Fruit fly (Drosophila melanogaster) whole organism, embryonic: ENCODE results near the gene retinin.

Experiments
- Adf1 ChIP-seq: fragments of 200-800 bp; sonication (Bioruptor generic); IDR thresholded peaks from 2 replicates; pipeline ENCODE4 v1.3.6; 2022; ENCODE audit warnings: missing biosample characterization, missing genetic modification characterization
- CG10366 ChIP-seq: fragments of 200-800 bp; sonication (Bioruptor generic); IDR thresholded peaks from 2 replicates; pipeline ENCODE4 v1.3.6; 2022; ENCODE audit warnings: missing biosample characterization, missing genetic modification characterization
- CG10543 ChIP-seq: fragments of 200-800 bp; sonication (Bioruptor generic); optimal IDR thresholded peaks from 3 replicates; lab custom pipeline; 2017; ENCODE audit warnings: missing biosample characterization, mild to moderate bottlenecking, missing genetic modification characterization, moderate library complexity
- CG12155 ChIP-seq: fragments of 200-800 bp; sonication (Bioruptor generic); optimal IDR thresholded peaks from 3 replicates; lab custom pipeline; 2016; ENCODE audit warnings: missing biosample characterization, missing genetic modification characterization
- CG12236 ChIP-seq: fragments of 200-800 bp; sonication (Bioruptor generic); optimal IDR thresholded peaks from 2 replicates; lab custom pipeline; 2016; ENCODE audit warnings: missing biosample characterization, missing genetic modification characterization
- CG1233 ChIP-seq: fragments of 200-800 bp; sonication (Bioruptor generic); optimal IDR thresholded peaks from 4 replicates; lab custom pipeline; 2018; ENCODE audit warnings: missing biosample characterization, mild to moderate bottlenecking, missing genetic modification characterization
- CG12659 ChIP-seq: fragments of 200-800 bp; sonication (Bioruptor generic); optimal IDR thresholded peaks from 3 replicates; lab custom pipeline; 2017; ENCODE audit warnings: mild to moderate bottlenecking, missing biosample characterization, missing genetic modification reagents, missing genetic modification characterization
- CG14667 ChIP-seq: fragments of 200-800 bp; sonication (Bioruptor generic); IDR thresholded peaks from 2 replicates; pipeline ENCODE4 v1.3.6; 2022; ENCODE audit warnings: missing biosample characterization, missing genetic modification characterization
- CG14710 ChIP-seq: fragments of 200-800 bp; sonication (Bioruptor generic); optimal IDR thresholded peaks from 3 replicates; lab custom pipeline; 2019; ENCODE audit warnings: missing biosample characterization, mild to moderate bottlenecking, missing genetic modification characterization, moderate library complexity
- CG16779 ChIP-seq: fragments of 200-800 bp; sonication (Bioruptor generic); IDR thresholded peaks from 2 replicates; pipeline ENCODE4 v1.3.6; 2022; ENCODE audit warnings: missing biosample characterization, missing genetic modification characterization
- CG17829 ChIP-seq: fragments of 200-800 bp; optimal IDR thresholded peaks from 2 replicates; lab custom pipeline; 2019; ENCODE audit warnings: missing biosample characterization, mild to moderate bottlenecking, missing genetic modification characterization, moderate library complexity
- CG18599 ChIP-seq: fragments of 200-800 bp; sonication (Bioruptor generic); optimal IDR thresholded peaks from 3 replicates; lab custom pipeline; 2017; ENCODE audit warnings: missing biosample characterization, missing genetic modification characterization, mild to moderate bottlenecking, moderate library complexity, missing genetic modification reagents
- CG3163 ChIP-seq: fragments of 200-800 bp; sonication (Bioruptor generic); optimal IDR thresholded peaks from 3 replicates; lab custom pipeline; 2016; ENCODE audit warnings: missing biosample characterization, missing genetic modification characterization
- CG3281 ChIP-seq: fragments of 200-800 bp; sonication (Bioruptor generic); optimal IDR thresholded peaks from 3 replicates; lab custom pipeline; 2017; ENCODE audit warnings: missing biosample characterization, mild to moderate bottlenecking, missing genetic modification characterization
- CG33213 ChIP-seq: fragments of 200-800 bp; sonication (Bioruptor generic); optimal IDR thresholded peaks from 3 replicates; lab custom pipeline; 2016; ENCODE audit warnings: missing biosample characterization, missing genetic modification characterization
- Deaf1 ChIP-seq: fragments of 200-800 bp; optimal IDR thresholded peaks from 3 replicates; lab custom pipeline; 2019; ENCODE audit warnings: missing biosample characterization, mild to moderate bottlenecking, missing genetic modification characterization, moderate library complexity
- Dp ChIP-seq: fragments of 200-800 bp; sonication (Bioruptor generic); optimal IDR thresholded peaks from 2 replicates; lab custom pipeline; 2018; ENCODE audit warnings: missing biosample characterization, mild to moderate bottlenecking, missing genetic modification characterization, moderate library complexity
- Dref ChIP-seq: fragments of 200-800 bp; sonication (Bioruptor generic); IDR thresholded peaks from 2 replicates; pipeline ENCODE4 v1.3.6; 2022; ENCODE audit warnings: missing biosample characterization, missing genetic modification characterization
- ERR ChIP-seq: fragments of 200-800 bp; sonication (Bioruptor generic); optimal IDR thresholded peaks from 2 replicates; lab custom pipeline; 2016; ENCODE audit warnings: missing biosample characterization, missing genetic modification characterization
- Fer1 ChIP-seq: fragments of 200-800 bp; sonication (Bioruptor generic); optimal IDR thresholded peaks from 2 replicates; lab custom pipeline; 2017; ENCODE audit warnings: missing biosample characterization, mild to moderate bottlenecking, missing genetic modification characterization
- HLHmδ ChIP-seq: fragments of 200-800 bp; sonication (Bioruptor generic); optimal IDR thresholded peaks from 2 replicates; lab custom pipeline; 2018; ENCODE audit warnings: missing biosample characterization, mild to moderate bottlenecking, missing genetic modification characterization, moderate library complexity
- Hmr ChIP-seq: fragments of 200-800 bp; sonication (Bioruptor generic); optimal IDR thresholded peaks from 3 replicates; lab custom pipeline; 2017; ENCODE audit warnings: mild to moderate bottlenecking, missing biosample characterization, missing genetic modification reagents, missing genetic modification characterization
- Hmx ChIP-seq: fragments of 200-800 bp; sonication (Bioruptor generic); optimal IDR thresholded peaks from 2 replicates; lab custom pipeline; 2016; ENCODE audit warnings: missing biosample characterization, missing genetic modification characterization
- Hr78 ChIP-seq, 2 experiments: fragments of 200-800 bp in 1 of 2; fragments of >200 bp in 1 of 2; sonication (Bioruptor generic) in 1 of 2; optimal IDR thresholded peaks; 2 replicates each; lab custom pipeline; 2017 to 2019; ENCODE audit warnings: missing biosample characterization in 2 of 2, missing genetic modification characterization in 2 of 2, mild to moderate bottlenecking in 1 of 2, moderate library complexity in 1 of 2
- Nf-YA ChIP-seq: fragments of 200-800 bp; sonication (Bioruptor generic); IDR thresholded peaks from 2 replicates; pipeline ENCODE4 v1.3.6; 2022; ENCODE audit warnings: missing biosample characterization, missing genetic modification characterization
- Rfx ChIP-seq: fragments of 200-800 bp; sonication (Bioruptor generic); IDR thresholded peaks from 2 replicates; pipeline ENCODE4 v1.3.6; 2022; ENCODE audit warnings: missing biosample characterization, missing genetic modification characterization
- Sin3A ChIP-seq: fragments of >200 bp; optimal IDR thresholded peaks from 2 replicates; lab custom pipeline; 2018
- Sry-δ ChIP-seq: fragments of 200-800 bp; sonication (Bioruptor generic); optimal IDR thresholded peaks from 2 replicates; lab custom pipeline; 2016; ENCODE audit warnings: missing biosample characterization, missing genetic modification characterization
- amos ChIP-seq: fragments of 200-800 bp; sonication (Bioruptor generic); IDR thresholded peaks from 2 replicates; pipeline ENCODE4 v1.3.6; 2022; ENCODE audit warnings: missing biosample characterization, missing genetic modification characterization; ENCODE audit not compliant: partially characterized antibody
- bbx ChIP-seq: fragments of 200-800 bp; sonication (Bioruptor generic); IDR thresholded peaks from 2 replicates; pipeline ENCODE4 v1.3.6; 2022; ENCODE audit warnings: missing biosample characterization, missing genetic modification characterization; ENCODE audit not compliant: partially characterized antibody
- btn ChIP-seq: fragments of 200-800 bp; sonication (Bioruptor generic); optimal IDR thresholded peaks from 2 replicates; lab custom pipeline; 2016; ENCODE audit warnings: missing biosample characterization, missing genetic modification characterization
- dpn ChIP-seq, 2 experiments: fragments of 200-800 bp; sonication (Bioruptor generic); optimal IDR thresholded peaks; 3 replicates each; lab custom pipeline; 2016; ENCODE audit warnings: missing biosample characterization in 2 of 2, missing genetic modification characterization in 2 of 2
- emc ChIP-seq: fragments of 200-800 bp; sonication (Bioruptor generic); optimal IDR thresholded peaks from 2 replicates; lab custom pipeline; 2016; ENCODE audit warnings: missing biosample characterization, missing genetic modification characterization
- exex ChIP-seq: fragments of 200-800 bp; sonication (Bioruptor generic); optimal IDR thresholded peaks from 4 replicates; lab custom pipeline; 2018; ENCODE audit warnings: missing biosample characterization, mild to moderate bottlenecking, missing genetic modification characterization, moderate library complexity
- gem ChIP-seq: fragments of 200-800 bp; sonication (Bioruptor generic); optimal IDR thresholded peaks from 2 replicates; lab custom pipeline; 2019; ENCODE audit warnings: missing biosample characterization, mild to moderate bottlenecking, missing genetic modification characterization, moderate library complexity
- insv ChIP-seq, 2 experiments: fragments of 200-800 bp; sonication (Bioruptor generic); optimal IDR thresholded peaks; 3 replicates each; lab custom pipeline; 2016 to 2018; ENCODE audit warnings: missing biosample characterization in 2 of 2, missing genetic modification characterization in 2 of 2
- inv ChIP-seq: fragments of 200-800 bp; sonication (Bioruptor generic); IDR thresholded peaks from 2 replicates; pipeline ENCODE4 v1.3.6; 2022; ENCODE audit warnings: missing biosample characterization, missing genetic modification characterization; ENCODE audit not compliant: partially characterized antibody
- nmo ChIP-seq: fragments of 200-800 bp; sonication (Bioruptor generic); optimal IDR thresholded peaks from 2 replicates; lab custom pipeline; 2018; ENCODE audit warnings: missing biosample characterization, mild to moderate bottlenecking, missing genetic modification characterization, moderate library complexity
- onecut ChIP-seq: fragments of 200-800 bp; sonication (Bioruptor generic); IDR thresholded peaks from 2 replicates; pipeline ENCODE4 v1.3.6; 2022; ENCODE audit warnings: missing biosample characterization, missing genetic modification characterization
- ranshi ChIP-seq: fragments of 200-800 bp; sonication (Bioruptor generic); IDR thresholded peaks from 2 replicates; pipeline ENCODE4 v1.3.6; 2022; ENCODE audit warnings: missing biosample characterization, missing genetic modification characterization
- repo ChIP-seq: fragments of 200-800 bp; sonication (Bioruptor generic); optimal IDR thresholded peaks from 2 replicates; lab custom pipeline; 2016; ENCODE audit warnings: missing biosample characterization, missing genetic modification characterization
- sd ChIP-seq: fragments of 200-800 bp; sonication (Bioruptor generic); optimal IDR thresholded peaks from 3 replicates; lab custom pipeline; 2018; ENCODE audit warnings: missing biosample characterization, mild to moderate bottlenecking, missing genetic modification characterization, moderate library complexity
- sob ChIP-seq: fragments of 200-800 bp; sonication (Bioruptor generic); IDR thresholded peaks from 2 replicates; pipeline ENCODE4 v1.3.6; 2022; ENCODE audit warnings: missing biosample characterization, missing genetic modification characterization
- ssp ChIP-seq: fragments of 200-800 bp; sonication (Bioruptor generic); IDR thresholded peaks from 2 replicates; pipeline ENCODE4 v1.3.6; 2022; ENCODE audit warnings: missing biosample characterization, missing genetic modification characterization
- tgo ChIP-seq: fragments of 200-800 bp; sonication (Bioruptor generic); IDR thresholded peaks from 3 replicates; pipeline ENCODE4 v1.3.6; 2022; ENCODE audit warnings: missing biosample characterization, missing genetic modification characterization
- ttk ChIP-seq: fragments of 200-800 bp; sonication (Bioruptor generic); IDR thresholded peaks from 2 replicates; pipeline ENCODE4 v2.1.2; 2022; ENCODE audit warnings: missing biosample characterization, missing genetic modification characterization
- twi ChIP-seq: fragments of 200-800 bp; optimal IDR thresholded peaks from 2 replicates; lab custom pipeline; 2019; ENCODE audit warnings: missing biosample characterization, mild to moderate bottlenecking, missing genetic modification characterization, moderate library complexity
- tx ChIP-seq: fragments of 200-800 bp; sonication (Bioruptor generic); optimal IDR thresholded peaks from 2 replicates; lab custom pipeline; 2016; ENCODE audit warnings: missing biosample characterization, missing genetic modification characterization
- wek ChIP-seq: fragments of 200-800 bp; sonication (Bioruptor generic); optimal IDR thresholded peaks from 3 replicates; lab custom pipeline; 2018; ENCODE audit warnings: missing biosample characterization, mild to moderate bottlenecking, missing genetic modification characterization, moderate library complexity
- zfh1 ChIP-seq: fragments of 200-800 bp; sonication (Bioruptor generic); IDR thresholded peaks from 3 replicates; pipeline ENCODE4 v1.3.6; 2022; ENCODE audit warnings: missing biosample characterization, missing genetic modification characterization

retinin gene

dm6 chr3L:16381184-16381797 lies 49.6 kb downstream of the retinin start, which contains the start of gene Agpat4 (continued):
- TF ChIP-seq gem (tag; lab: Kevin White, UChicago): no peak
- peak; percentile 61 for TF ChIP-seq nmo (GFP tag; lab: Kevin White, UChicago)
- TF ChIP-seq ssp (GFP tag; lab: Robert Waterston, UW): peak; percentile 67
- TF ChIP-seq HLHmδ: no peak
- no peak for TF ChIP-seq Fer1
- TF ChIP-seq CG12155 (GFP tag; lab: Kevin White, UChicago): no peak
- TF ChIP-seq insv (GFP tag; optimal IDR thresholded peaks at IDR 0.05; lab: Kevin White, UChicago): peak in 1 of 2 experiments; percentile 64
- TF ChIP-seq ranshi (GFP tag; lab: Robert Waterston, UW): no peak
- TF ChIP-seq emc (GFP tag; lab: Kevin White, UChicago): no peak
- TF ChIP-seq exex (tag; lab: Kevin White, UChicago): peak; percentile 88
- peak; percentile 4; the same call in 1 of the 2 replicates for TF ChIP-seq sob (GFP tag; lab: Robert Waterston, UW)
- no peak for TF ChIP-seq btn (GFP tag; lab: Kevin White, UChicago)
- no peak for TF ChIP-seq repo (GFP tag; lab: Kevin White, UChicago)
- peak; percentile 34 for TF ChIP-seq Hmr (GFP tag; lab: Kevin White, UChicago)
- no peak for TF ChIP-seq CG12236
- peak; percentile 44; the same call in 1 of the 2 replicates for TF ChIP-seq amos (GFP tag; lab: Robert Waterston, UW)
- TF ChIP-seq Rfx (GFP tag; lab: Robert Waterston, UW): no peak
- peak; percentile 10 for TF ChIP-seq CG33213 (GFP tag; lab: Kevin White, UChicago)
- peak; percentile 23 for TF ChIP-seq CG12659 (GFP tag; lab: Kevin White, UChicago)
- peak; percentile 30 for TF ChIP-seq CG3163
- TF ChIP-seq CG3281 (GFP tag; lab: Kevin White, UChicago): no peak
- peak; percentile 23; the same call in 1 of the 2 replicates for TF ChIP-seq inv (GFP tag; lab: Robert Waterston, UW)
- no peak for TF ChIP-seq CG18599 (GFP tag; lab: Kevin White, UChicago)
- TF ChIP-seq tgo (GFP tag; lab: Robert Waterston, UW): no peak
- peak; percentile 89 for TF ChIP-seq wek (GFP tag; lab: Kevin White, UChicago)
- TF ChIP-seq zfh1 (GFP tag; lab: Robert Waterston, UW): no peak
- TF ChIP-seq Sin3A (lab: Kevin White, UChicago): peak; percentile 31
- TF ChIP-seq Adf1 (GFP tag; lab: Robert Waterston, UW): no peak
- TF ChIP-seq sd (tag; lab: Kevin White, UChicago): peak; percentile 73
- no peak for TF ChIP-seq CG1233 (GFP tag; lab: Kevin White, UChicago)
- no peak for TF ChIP-seq Nf-YA (GFP tag; lab: Robert Waterston, UW)
- peak; percentile 7 for TF ChIP-seq CG17829 (tag; lab: Kevin White, UChicago)
- TF ChIP-seq twi (tag; lab: Kevin White, UChicago): peak; percentile 10
- TF ChIP-seq Hr78 (GFP tag; optimal IDR thresholded peaks at IDR 0.05; lab: Kevin White, UChicago): no peak
- TF ChIP-seq tx (GFP tag; lab: Kevin White, UChicago): no peak
- no peak for TF ChIP-seq CG10366 (GFP tag; lab: Robert Waterston, UW)
- TF ChIP-seq onecut (GFP tag; lab: Robert Waterston, UW): no peak
- TF ChIP-seq Dref: peak; percentile 42
- TF ChIP-seq ERR (GFP tag; lab: Kevin White, UChicago): peak; percentile 27
- TF ChIP-seq Deaf1 (tag; lab: Kevin White, UChicago): peak; percentile 67
- no peak for TF ChIP-seq CG16779 (GFP tag; lab: Robert Waterston, UW)
- no peak for TF ChIP-seq Hmx (GFP tag; lab: Kevin White, UChicago)
- TF ChIP-seq ttk (GFP tag; lab: Robert Waterston, UW): 0 out of 2 replicates have a peak, but pooled peaks have one; percentile 49
- TF ChIP-seq CG14710 (tag; lab: Kevin White, UChicago): peak; percentile 26
- no peak for TF ChIP-seq CG14667
- TF ChIP-seq dpn (GFP tag; optimal IDR thresholded peaks at IDR 0.05; lab: Kevin White, UChicago): no peak
- peak; percentile 38; the same call in 1 of the 2 replicates for TF ChIP-seq bbx (GFP tag; lab: Robert Waterston, UW)
- peak; percentile 28 for TF ChIP-seq CG10543 (GFP tag; lab: Kevin White, UChicago)
- TF ChIP-seq Dp: peak; percentile 48
- TF ChIP-seq Sry-δ (GFP tag; lab: Kevin White, UChicago): peak; percentile 40
